Fruit fly (Drosophila melanogaster) whole organism, embryonic: ENCODE measurements around the gene Cubn.

ENCODE experiments used
- B-H2 ChIP-seq: fragments of 200-800 bp; sonication (Bioruptor generic); optimal IDR thresholded peaks from 2 replicates; lab custom pipeline; 2018; ENCODE audit warnings: missing biosample characterization, mild to moderate bottlenecking, missing genetic modification characterization
- Bgb ChIP-seq: fragments of 200-800 bp; sonication (Bioruptor generic); IDR thresholded peaks from 2 replicates; pipeline ENCODE4 v1.3.6; 2022; ENCODE audit warnings: missing biosample characterization, missing genetic modification characterization; ENCODE audit not compliant: partially characterized antibody
- BtbVII ChIP-seq: fragments of 200-800 bp; sonication (Bioruptor generic); optimal IDR thresholded peaks from 3 replicates; lab custom pipeline; 2017; ENCODE audit warnings: missing biosample characterization, mild to moderate bottlenecking, missing genetic modification characterization
- CG11085 ChIP-seq: fragments of 200-800 bp; sonication (Bioruptor generic); IDR thresholded peaks from 2 replicates; pipeline ENCODE4 v1.3.6; 2022; ENCODE audit warnings: missing biosample characterization, missing genetic modification characterization
- CG11093 ChIP-seq: fragments of 200-800 bp; sonication (Bioruptor generic); IDR thresholded peaks from 3 replicates; pipeline ENCODE4 v1.3.6; 2022; ENCODE audit warnings: missing biosample characterization, missing genetic modification characterization
- CG11398 ChIP-seq: fragments of 200-800 bp; sonication (Bioruptor generic); optimal IDR thresholded peaks from 2 replicates; lab custom pipeline; 2016; ENCODE audit warnings: missing biosample characterization, missing genetic modification characterization
- CG12942 ChIP-seq: fragments of 200-800 bp; sonication (Bioruptor generic); optimal IDR thresholded peaks from 3 replicates; lab custom pipeline; 2016; ENCODE audit warnings: missing biosample characterization, missing genetic modification characterization
- CG18011 ChIP-seq: fragments of 200-800 bp; sonication (Bioruptor generic); optimal IDR thresholded peaks from 2 replicates; lab custom pipeline; 2017; ENCODE audit warnings: missing biosample characterization, missing genetic modification characterization, mild to moderate bottlenecking, moderate library complexity, missing genotype
- CG31224 ChIP-seq: fragments of 200-800 bp; sonication (Bioruptor generic); IDR thresholded peaks from 2 replicates; pipeline ENCODE4 v1.3.6; 2022; ENCODE audit warnings: missing biosample characterization, missing genetic modification characterization
- CG3163 ChIP-seq: fragments of 200-800 bp; sonication (Bioruptor generic); optimal IDR thresholded peaks from 3 replicates; lab custom pipeline; 2016; ENCODE audit warnings: missing biosample characterization, missing genetic modification characterization
- CG32772 ChIP-seq: fragments of 200-800 bp; sonication (Bioruptor generic); IDR thresholded peaks from 2 replicates; pipeline ENCODE4 v1.3.6; 2022; ENCODE audit warnings: missing biosample characterization, missing genetic modification characterization
- CG33213 ChIP-seq: fragments of 200-800 bp; sonication (Bioruptor generic); optimal IDR thresholded peaks from 3 replicates; lab custom pipeline; 2016; ENCODE audit warnings: missing biosample characterization, missing genetic modification characterization
- CG34224 ChIP-seq: fragments of 200-800 bp; sonication (Bioruptor generic); IDR thresholded peaks from 3 replicates; pipeline ENCODE4 v1.3.6; 2022; ENCODE audit warnings: missing biosample characterization, missing genetic modification characterization; ENCODE audit not compliant: partially characterized antibody
- CG5180 ChIP-seq: fragments of 200-800 bp; sonication (Bioruptor generic); optimal IDR thresholded peaks from 3 replicates; lab custom pipeline; 2017; ENCODE audit warnings: missing biosample characterization, missing genetic modification characterization, mild to moderate bottlenecking, moderate library complexity, missing genetic modification reagents
- CG5245 ChIP-seq: fragments of 200-800 bp; sonication (Bioruptor generic); optimal IDR thresholded peaks from 3 replicates; lab custom pipeline; 2016; ENCODE audit warnings: missing biosample characterization, missing genetic modification characterization
- CG6765 ChIP-seq: fragments of 200-800 bp; sonication (Bioruptor generic); optimal IDR thresholded peaks from 3 replicates; lab custom pipeline; 2017; ENCODE audit warnings: missing biosample characterization, mild to moderate bottlenecking, missing genetic modification characterization
- CG7839 ChIP-seq: fragments of 200-800 bp; sonication (Bioruptor generic); optimal IDR thresholded peaks from 3 replicates; lab custom pipeline; 2018; ENCODE audit warnings: missing biosample characterization, mild to moderate bottlenecking, missing genetic modification characterization, moderate library complexity
- CG8944 ChIP-seq: fragments of 200-800 bp; sonication (Bioruptor generic); optimal IDR thresholded peaks from 3 replicates; lab custom pipeline; 2016; ENCODE audit warnings: missing biosample characterization, missing genetic modification characterization
- CoRest ChIP-seq: fragments of 200-800 bp; sonication (Bioruptor generic); optimal IDR thresholded peaks from 3 replicates; lab custom pipeline; 2018; ENCODE audit warnings: missing biosample characterization, mild to moderate bottlenecking, missing genetic modification characterization, moderate library complexity
- D19B ChIP-seq: fragments of 200-800 bp; sonication (Bioruptor generic); optimal IDR thresholded peaks from 2 replicates; lab custom pipeline; 2017; ENCODE audit warnings: missing biosample characterization, mild to moderate bottlenecking, missing genetic modification characterization
- Dbx ChIP-seq: fragments of 200-800 bp; sonication (Bioruptor generic); IDR thresholded peaks from 3 replicates; pipeline ENCODE4 v1.3.6; 2022; ENCODE audit warnings: missing biosample characterization, missing genetic modification characterization
- Elba2 ChIP-seq: fragments of 200-800 bp; sonication (Bioruptor generic); optimal IDR thresholded peaks from 3 replicates; lab custom pipeline; 2016; ENCODE audit warnings: missing biosample characterization, missing genetic modification characterization
- Fer1 ChIP-seq: fragments of 200-800 bp; sonication (Bioruptor generic); optimal IDR thresholded peaks from 2 replicates; lab custom pipeline; 2017; ENCODE audit warnings: missing biosample characterization, mild to moderate bottlenecking, missing genetic modification characterization
- GATAe ChIP-seq: fragments of 200-800 bp; sonication (Bioruptor generic); conservative IDR thresholded peaks from 2 replicates; pipeline ENCODE4 v1.3.6; 2022; ENCODE audit warnings: missing biosample characterization, missing genetic modification characterization
- HLH3B ChIP-seq: fragments of 200-800 bp; sonication (Bioruptor generic); IDR thresholded peaks from 2 replicates; pipeline ENCODE4 v1.3.6; 2022; ENCODE audit warnings: missing biosample characterization, missing genetic modification characterization
- Lhr ChIP-seq: fragments of 200-800 bp; sonication (Bioruptor generic); optimal IDR thresholded peaks from 3 replicates; lab custom pipeline; 2017; ENCODE audit warnings: mild to moderate bottlenecking, missing biosample characterization, missing genetic modification reagents, missing genetic modification characterization
- Lim3 ChIP-seq: fragments of 200-800 bp; sonication (Bioruptor generic); IDR thresholded peaks from 2 replicates; pipeline ENCODE4 v1.3.6; 2022; ENCODE audit warnings: missing biosample characterization, missing genetic modification characterization
- MTF-1 ChIP-seq: fragments of 200-800 bp; sonication (Bioruptor generic); optimal IDR thresholded peaks from 2 replicates; lab custom pipeline; 2018; ENCODE audit warnings: missing biosample characterization, mild to moderate bottlenecking, missing genetic modification characterization, borderline replicate concordance
- Mrtf ChIP-seq: fragments of 200-800 bp; sonication (Bioruptor generic); IDR thresholded peaks from 3 replicates; pipeline ENCODE4 v1.3.6; 2022; ENCODE audit warnings: missing biosample characterization, missing genetic modification characterization
- Neu2 ChIP-seq: fragments of 200-800 bp; sonication (Bioruptor generic); optimal IDR thresholded peaks from 3 replicates; lab custom pipeline; 2016; ENCODE audit warnings: missing biosample characterization, missing genetic modification characterization, borderline replicate concordance
- Oli ChIP-seq: fragments of 200-800 bp; sonication (Bioruptor generic); optimal IDR thresholded peaks from 2 replicates; lab custom pipeline; 2018; ENCODE audit warnings: missing biosample characterization, mild to moderate bottlenecking, missing genetic modification characterization, moderate library complexity
- Ptx1 ChIP-seq: fragments of 200-800 bp; sonication (Bioruptor generic); IDR thresholded peaks from 2 replicates; pipeline ENCODE4 v1.3.6; 2022; ENCODE audit warnings: missing biosample characterization, missing genetic modification characterization
- Rx ChIP-seq: fragments of 200-800 bp; sonication (Bioruptor generic); IDR thresholded peaks from 2 replicates; pipeline ENCODE4 v1.3.6; 2022; ENCODE audit warnings: missing biosample characterization, missing genetic modification characterization
- Six4 ChIP-seq: fragments of 200-800 bp; sonication (Bioruptor generic); optimal IDR thresholded peaks from 2 replicates; lab custom pipeline; 2016; ENCODE audit warnings: missing biosample characterization, missing genetic modification characterization
- Sox100B ChIP-seq: fragments of 200-800 bp; sonication (Bioruptor generic); optimal IDR thresholded peaks from 3 replicates; lab custom pipeline; 2018; ENCODE audit warnings: missing biosample characterization, mild to moderate bottlenecking, missing genetic modification characterization
- Tbp ChIP-seq: fragments of >200 bp; optimal IDR thresholded peaks from 2 replicates; lab custom pipeline; 2018; ENCODE audit warnings: missing biosample characterization, missing genetic modification characterization
- Vsx1 ChIP-seq: fragments of 200-800 bp; sonication (Bioruptor generic); optimal IDR thresholded peaks from 2 replicates; lab custom pipeline; 2017; ENCODE audit warnings: missing biosample characterization, mild to moderate bottlenecking, missing genetic modification characterization, missing genetic modification reagents
- ab ChIP-seq: fragments of 200-800 bp; sonication (Bioruptor generic); optimal IDR thresholded peaks from 2 replicates; lab custom pipeline; 2016; ENCODE audit warnings: missing biosample characterization, missing genetic modification characterization
- bbx ChIP-seq: fragments of 200-800 bp; sonication (Bioruptor generic); IDR thresholded peaks from 2 replicates; pipeline ENCODE4 v1.3.6; 2022; ENCODE audit warnings: missing biosample characterization, missing genetic modification characterization; ENCODE audit not compliant: partially characterized antibody
- chif ChIP-seq, 2 experiments: fragments of 200-800 bp; sonication (Bioruptor generic); optimal IDR thresholded peaks; 3 replicates each; lab custom pipeline; 2016; ENCODE audit warnings: missing biosample characterization in 2 of 2, missing genetic modification characterization in 2 of 2
- chinmo ChIP-seq: fragments of 200-800 bp; sonication (Bioruptor generic); IDR thresholded peaks from 4 replicates; pipeline ENCODE4 v1.3.6; 2022; ENCODE audit warnings: missing biosample characterization, missing genetic modification characterization; ENCODE audit not compliant: partially characterized antibody
- chm ChIP-seq: fragments of 200-800 bp; sonication (Bioruptor generic); IDR thresholded peaks from 2 replicates; pipeline ENCODE4 v1.3.6; 2022; ENCODE audit warnings: missing biosample characterization, missing genetic modification characterization
- exex ChIP-seq: fragments of 200-800 bp; sonication (Bioruptor generic); optimal IDR thresholded peaks from 4 replicates; lab custom pipeline; 2018; ENCODE audit warnings: missing biosample characterization, mild to moderate bottlenecking, missing genetic modification characterization, moderate library complexity
- inv ChIP-seq: fragments of 200-800 bp; sonication (Bioruptor generic); IDR thresholded peaks from 2 replicates; pipeline ENCODE4 v1.3.6; 2022; ENCODE audit warnings: missing biosample characterization, missing genetic modification characterization; ENCODE audit not compliant: partially characterized antibody
- lilli ChIP-seq: fragments of 200-800 bp; sonication (Bioruptor generic); optimal IDR thresholded peaks from 3 replicates; lab custom pipeline; 2016; ENCODE audit warnings: missing biosample characterization, missing genetic modification characterization
- onecut ChIP-seq: fragments of 200-800 bp; sonication (Bioruptor generic); IDR thresholded peaks from 2 replicates; pipeline ENCODE4 v1.3.6; 2022; ENCODE audit warnings: missing biosample characterization, missing genetic modification characterization
- pho ChIP-seq: fragments of 200-800 bp; sonication (Bioruptor generic); optimal IDR thresholded peaks from 2 replicates; lab custom pipeline; 2016; ENCODE audit warnings: missing biosample characterization, missing genetic modification characterization
- prd ChIP-seq, 3 experiments: fragments of >200 bp in 2 of 3; fragments of 200-800 bp in 1 of 3; sonication (Bioruptor generic) in 1 of 3; optimal IDR thresholded peaks in 2 of 3; IDR thresholded peaks in 1 of 3; 2 replicates in 2 of 3; 3 replicates in 1 of 3; pipeline versions ENCODE4 v1.3.6 to Lab custom; 2017 to 2022; ENCODE audit warnings: missing biosample characterization in 1 of 3, missing genetic modification characterization in 1 of 3
- ssp ChIP-seq: fragments of 200-800 bp; sonication (Bioruptor generic); IDR thresholded peaks from 2 replicates; pipeline ENCODE4 v1.3.6; 2022; ENCODE audit warnings: missing biosample characterization, missing genetic modification characterization

Gene Cubn

dm6 chrX:9554346-9554808, 16.7 kb downstream of the Cubn start, which contains the start of gene RpS28b (continued):
- TF ChIP-seq Neu2 (GFP tag; lab: Kevin White, UChicago) (peak; percentile 60), Elba2 (GFP tag; lab: Kevin White, UChicago) (no peak), CG5245 (peak; percentile 78), CG32772 (GFP tag; lab: Robert Waterston, UW) (peak; percentile 91), ab (GFP tag; lab: Kevin White, UChicago) (peak; percentile 34), Rx (GFP tag; lab: Robert Waterston, UW) (peak; percentile 95), onecut (GFP tag; lab: Robert Waterston, UW) (peak; percentile 94), ssp (peak; percentile 78), CG3163 (peak; percentile 79), inv (GFP tag; lab: Robert Waterston, UW) (peak; percentile 62; the same call in 1 of the 2 replicates), bbx (GFP tag; lab: Robert Waterston, UW) (peak; percentile 81), CG11398 (GFP tag; lab: Kevin White, UChicago) (peak; percentile 90), CG8944 (GFP tag; lab: Kevin White, UChicago) (peak; percentile 77), Lim3 (0 out of 2 replicates have a peak, but pooled peaks have one; percentile 30), Sox100B (GFP tag; lab: Kevin White, UChicago) (peak; percentile 88), exex (tag; lab: Kevin White, UChicago) (peak; percentile 43), CG5180 (GFP tag; lab: Kevin White, UChicago) (peak; percentile 82), prd (optimal IDR thresholded peaks at IDR 0.05; lab: Kevin White, UChicago) (no peak), prd (GFP tag; IDR thresholded peaks at IDR 0.05; lab: Robert Waterston, UW) (peak; percentile 81), lilli (GFP tag; lab: Kevin White, UChicago) (peak; percentile 68), Dbx (GFP tag; lab: Robert Waterston, UW) (peak; percentile 94), chinmo (no peak), chm (GFP tag; lab: Robert Waterston, UW) (peak; percentile 97), D19B (peak; percentile 78), Six4 (peak; percentile 48), Bgb (GFP tag; lab: Robert Waterston, UW) (peak; percentile 85), CG12942 (peak; percentile 65), CG34224 (GFP tag; lab: Robert Waterston, UW) (peak; percentile 57), GATAe (peak; percentile 74), Fer1 (peak; percentile 89), Vsx1 (GFP tag; lab: Kevin White, UChicago) (peak; percentile 89), CG6765 (GFP tag; lab: Kevin White, UChicago) (peak; percentile 93), Lhr (GFP tag; lab: Kevin White, UChicago) (peak; percentile 79), Oli (tag; lab: Kevin White, UChicago) (peak; percentile 72), CoRest (peak; percentile 59), Mrtf (GFP tag; lab: Robert Waterston, UW) (peak; percentile 90), Ptx1 (peak; percentile 86), B-H2 (GFP tag; lab: Kevin White, UChicago) (peak; percentile 95), CG31224 (GFP tag; lab: Robert Waterston, UW) (peak; percentile 86), chif (GFP tag; optimal IDR thresholded peaks at IDR 0.05; lab: Kevin White, UChicago) (peak; percentile 68 to 85), BtbVII (GFP tag; lab: Kevin White, UChicago) (peak; percentile 89), CG7839 (tag; lab: Kevin White, UChicago) (peak; percentile 78), MTF-1 (GFP tag; lab: Kevin White, UChicago) (peak; percentile 98), pho (GFP tag; lab: Kevin White, UChicago) (peak; percentile 88), CG11093 (GFP tag; lab: Robert Waterston, UW) (0 out of 3 replicates have a peak, but pooled peaks have one; percentile 56), CG33213 (GFP tag; lab: Kevin White, UChicago) (peak; percentile 95), Tbp (GFP tag; lab: Kevin White, UChicago) (no peak), CG18011 (GFP tag; lab: Kevin White, UChicago) (peak; percentile 73), CG11085 (GFP tag; lab: Robert Waterston, UW) (peak; percentile 96), HLH3B (GFP tag; lab: Robert Waterston, UW) (peak; percentile 85)
